Worm (Caenorhabditis elegans): ENCODE results near the gene nhr-47.

The nhr-47 gene

ce11 chrV:5484866-5485265 is 20.2 kb upstream of the nhr-47 start, which contains the start of gene srg-65:
Gene srg-65, minus strand, starts transcription at chrV:5484966.
- TF ChIP-seq tbx-37 (GFP tag; conservative IDR thresholded peaks at IDR 0.05) (no peak), F13C5.2 (tag; optimal IDR thresholded peaks at IDR 0.05) (no peak), ets-7 (tag; optimal IDR thresholded peaks at IDR 0.05) (no peak), hnd-1 (tag; optimal IDR thresholded peaks at IDR 0.05) (no peak), pes-1 (GFP tag; IDR thresholded peaks at IDR 0.05) (no peak), ama-1 (optimal IDR thresholded peaks at IDR 0.05) (no peak), scrt-1 (GFP tag; IDR thresholded peaks at IDR 0.05) (no peak), ceh-13 (GFP tag; optimal IDR thresholded peaks at IDR 0.05) (no peak), tbx-11 (GFP tag; IDR thresholded peaks at IDR 0.05) (no peak), tra-4 (tag; optimal IDR thresholded peaks at IDR 0.05) (no peak), flt-1 (GFP tag; IDR thresholded peaks at IDR 0.05) (no peak)

DNA sequence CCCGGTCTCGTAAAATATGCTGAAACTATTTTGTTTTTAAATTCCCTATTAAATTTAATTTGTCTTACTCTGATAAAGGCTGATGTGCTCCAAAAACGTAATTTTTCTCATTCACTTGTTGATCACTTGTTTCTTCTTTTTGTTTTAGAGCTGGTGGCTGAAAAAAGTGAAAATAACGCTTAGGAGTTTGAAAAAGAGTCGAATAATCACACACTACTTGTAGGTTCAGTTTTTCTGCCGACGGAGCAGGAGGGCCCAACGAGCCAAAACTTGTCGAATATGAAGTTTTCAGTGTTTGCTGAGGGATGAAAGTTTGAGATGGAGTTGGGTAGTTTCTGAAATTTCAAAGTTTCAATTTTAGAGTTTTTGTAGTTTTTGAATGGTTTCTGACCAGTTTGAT is 17.9 kb upstream of the nhr-47 start:
- TF ChIP-seq tra-4 (tag; optimal IDR thresholded peaks at IDR 0.05): no peak
- TF ChIP-seq ceh-13 (GFP tag; optimal IDR thresholded peaks at IDR 0.05): no peak
- no peak for TF ChIP-seq sea-1 (GFP tag; conservative IDR thresholded peaks at IDR 0.05)
- no peak for TF ChIP-seq F13C5.2 (tag; optimal IDR thresholded peaks at IDR 0.05)
- no peak for TF ChIP-seq pes-1 (GFP tag; IDR thresholded peaks at IDR 0.05)
- no peak for TF ChIP-seq ceh-36 (tag; optimal IDR thresholded peaks at IDR 0.05)
- no peak for TF ChIP-seq scrt-1 (GFP tag; IDR thresholded peaks at IDR 0.05)
- TF ChIP-seq aly-1 (tag; optimal IDR thresholded peaks at IDR 0.05): no peak
- no peak for TF ChIP-seq hnd-1 (tag; optimal IDR thresholded peaks at IDR 0.05)
- no peak for TF ChIP-seq B0310.2 (tag; optimal IDR thresholded peaks at IDR 0.05)
- TF ChIP-seq tbx-37 (GFP tag; conservative IDR thresholded peaks at IDR 0.05): no peak
- TF ChIP-seq ets-7 (tag; optimal IDR thresholded peaks at IDR 0.05): no peak
- TF ChIP-seq ama-1 (optimal IDR thresholded peaks at IDR 0.05): no peak
- no peak for TF ChIP-seq hmbx-1 (tag; optimal IDR thresholded peaks at IDR 0.05)

ce11 chrV:5488766-5489165 is 16.3 kb upstream of the nhr-47 start, which contains the start of gene grl-18:
Gene grl-18, minus strand, starts transcription at chrV:5488866.
- TF ChIP-seq sea-1 (GFP tag; conservative IDR thresholded peaks at IDR 0.05): no peak
- TF ChIP-seq tra-4 (tag; optimal IDR thresholded peaks at IDR 0.05): no peak
- TF ChIP-seq ceh-13 (GFP tag; optimal IDR thresholded peaks at IDR 0.05): no peak
- TF ChIP-seq ceh-36 (tag; optimal IDR thresholded peaks at IDR 0.05): no peak
- no peak for TF ChIP-seq flt-1 (GFP tag; IDR thresholded peaks at IDR 0.05)
- TF ChIP-seq ets-7 (tag; optimal IDR thresholded peaks at IDR 0.05): no peak
- TF ChIP-seq scrt-1 (GFP tag; IDR thresholded peaks at IDR 0.05): no peak
- no peak for TF ChIP-seq pes-1 (GFP tag; IDR thresholded peaks at IDR 0.05)
- TF ChIP-seq F13C5.2 (tag; optimal IDR thresholded peaks at IDR 0.05): no peak
- TF ChIP-seq hmbx-1 (tag; optimal IDR thresholded peaks at IDR 0.05): no peak
- TF ChIP-seq hmg-4 (GFP tag; optimal IDR thresholded peaks at IDR 0.05): no peak
- no peak for TF ChIP-seq tbx-11 (GFP tag; IDR thresholded peaks at IDR 0.05)
- no peak for TF ChIP-seq B0310.2 (tag; optimal IDR thresholded peaks at IDR 0.05)
- TF ChIP-seq hnd-1 (tag; optimal IDR thresholded peaks at IDR 0.05): no peak
- no peak for TF ChIP-seq aly-1 (tag; optimal IDR thresholded peaks at IDR 0.05)
- TF ChIP-seq ama-1 (optimal IDR thresholded peaks at IDR 0.05): no peak

ce11 chrV:5490205-5490604 is 14.8 kb upstream of the nhr-47 start, which contains the start of gene T05C3.6:
Gene T05C3.6, plus strand, starts transcription at chrV:5490445.
- TF ChIP-seq hnd-1 (tag; optimal IDR thresholded peaks at IDR 0.05): no peak
- no peak for TF ChIP-seq B0310.2 (tag; optimal IDR thresholded peaks at IDR 0.05)
- TF ChIP-seq tra-4 (tag; optimal IDR thresholded peaks at IDR 0.05): no peak
- no peak for TF ChIP-seq ets-7 (tag; optimal IDR thresholded peaks at IDR 0.05)
- TF ChIP-seq aly-1 (tag; optimal IDR thresholded peaks at IDR 0.05): no peak
- no peak for TF ChIP-seq flt-1 (GFP tag; IDR thresholded peaks at IDR 0.05)
- TF ChIP-seq ceh-36 (tag; optimal IDR thresholded peaks at IDR 0.05): no peak
- TF ChIP-seq scrt-1 (GFP tag; IDR thresholded peaks at IDR 0.05): no peak
- no peak for TF ChIP-seq ama-1 (optimal IDR thresholded peaks at IDR 0.05)
- no peak for TF ChIP-seq sea-1 (GFP tag; conservative IDR thresholded peaks at IDR 0.05)
- TF ChIP-seq hmg-4 (GFP tag; optimal IDR thresholded peaks at IDR 0.05): no peak
- no peak for TF ChIP-seq hmbx-1 (tag; optimal IDR thresholded peaks at IDR 0.05)
- no peak for TF ChIP-seq pes-1 (GFP tag; IDR thresholded peaks at IDR 0.05)
- TF ChIP-seq tbx-11 (GFP tag; IDR thresholded peaks at IDR 0.05): no peak
- no peak for TF ChIP-seq tbx-37 (GFP tag; conservative IDR thresholded peaks at IDR 0.05)

ce11 chrV:5493447-5493846 is 11.6 kb upstream of the nhr-47 start, which contains the start of gene T05C3.2:
Gene T05C3.2, plus strand, starts transcription at chrV:5493747.
- TF ChIP-seq sea-1 (GFP tag; conservative IDR thresholded peaks at IDR 0.05) (no peak), ets-7 (tag; optimal IDR thresholded peaks at IDR 0.05) (no peak)

- TF ChIP-seq F13C5.2 (tag; optimal IDR thresholded peaks at IDR 0.05) (no peak), ceh-36 (tag; optimal IDR thresholded peaks at IDR 0.05) (no peak), hmg-4 (GFP tag; optimal IDR thresholded peaks at IDR 0.05) (no peak), hnd-1 (tag; optimal IDR thresholded peaks at IDR 0.05) (no peak), scrt-1 (GFP tag; IDR thresholded peaks at IDR 0.05) (no peak), aly-1 (tag; optimal IDR thresholded peaks at IDR 0.05) (no peak), tra-4 (tag; optimal IDR thresholded peaks at IDR 0.05) (no peak)
These were observed 5.6 kb upstream of the nhr-47 start for ce11 chrV:5499475-5499874.

ce11 chrV:5502701-5503100 is 2.4 kb upstream of the nhr-47 start:
- TF ChIP-seq hmg-4 (GFP tag; optimal IDR thresholded peaks at IDR 0.05) (no peak), F13C5.2 (tag; optimal IDR thresholded peaks at IDR 0.05) (no peak), ets-7 (tag; optimal IDR thresholded peaks at IDR 0.05) (no peak), tbx-37 (GFP tag; conservative IDR thresholded peaks at IDR 0.05) (no peak), tbx-11 (GFP tag; IDR thresholded peaks at IDR 0.05) (no peak), ceh-13 (GFP tag; optimal IDR thresholded peaks at IDR 0.05) (no peak), flt-1 (GFP tag; IDR thresholded peaks at IDR 0.05) (no peak), pes-1 (GFP tag; IDR thresholded peaks at IDR 0.05) (no peak), scrt-1 (GFP tag; IDR thresholded peaks at IDR 0.05) (no peak), ceh-36 (tag; optimal IDR thresholded peaks at IDR 0.05) (no peak), hmbx-1 (tag; optimal IDR thresholded peaks at IDR 0.05) (no peak), B0310.2 (tag; optimal IDR thresholded peaks at IDR 0.05) (no peak), ama-1 (optimal IDR thresholded peaks at IDR 0.05) (no peak), aly-1 (tag; optimal IDR thresholded peaks at IDR 0.05) (no peak), hnd-1 (tag; optimal IDR thresholded peaks at IDR 0.05) (no peak), tra-4 (tag; optimal IDR thresholded peaks at IDR 0.05) (no peak)
